Worm (Caenorhabditis elegans) whole organism, late embryonic: ENCODE measurements around the gene cpt-1.

Source experiments
- hlh-30 ChIP-seq: sonication (generic microtip); optimal IDR thresholded peaks from 2 replicates; lab custom pipeline; 2017; ENCODE audit warnings: antibody characterized with exemption, missing genetic modification characterization, missing compliant biosample characterization; ENCODE audit not compliant: insufficient read depth
- pag-3 ChIP-seq: sonication (generic microtip); optimal IDR thresholded peaks from 2 replicates; lab custom pipeline; 2016; ENCODE audit warnings: missing compliant biosample characterization, missing genetic modification characterization, borderline replicate concordance
- pha-4 ChIP-seq: fragments of 150-350 bp; optimal IDR thresholded peaks from 2 replicates; lab custom pipeline; 2018; ENCODE audit warnings: missing biosample characterization, missing genetic modification reagents, missing genetic modification characterization

ce11 chrII:12774402-12774801 lies 21.9 kb downstream of the cpt-1 start, which contains the start of gene Y46G5A.14:
- no peak for TF ChIP-seq pha-4 (tag; lab: Kevin White, UChicago)
- TF ChIP-seq hlh-30: no peak
- no peak for TF ChIP-seq pag-3
